Fruit fly (Drosophila melanogaster) whole organism, pupa: ENCODE results near the gene His4r.

Source experiments
- CG10348 ChIP-seq: fragments of 200-800 bp; sonication (Bioruptor generic); IDR thresholded peaks from 2 replicates; pipeline ENCODE4 v1.3.6; 2022; ENCODE audit warnings: missing biosample characterization, missing genetic modification characterization
- CG12605 ChIP-seq: fragments of 200-800 bp; sonication (Bioruptor generic); IDR thresholded peaks from 2 replicates; pipeline ENCODE4 v1.3.6; 2022; ENCODE audit warnings: missing biosample characterization, missing genetic modification characterization
- CG13204 ChIP-seq: fragments of 200-800 bp; sonication (Bioruptor generic); optimal IDR thresholded peaks from 2 replicates; lab custom pipeline; 2018; ENCODE audit warnings: missing biosample characterization, mild to moderate bottlenecking, missing genetic modification characterization, moderate library complexity
- CG14655 ChIP-seq: fragments of 200-800 bp; sonication (Bioruptor generic); optimal IDR thresholded peaks from 3 replicates; lab custom pipeline; 2017; ENCODE audit warnings: mild to moderate bottlenecking, missing biosample characterization, missing genetic modification reagents, missing genetic modification characterization
- CG15710 ChIP-seq: fragments of 200-800 bp; sonication (Bioruptor generic); optimal IDR thresholded peaks from 2 replicates; lab custom pipeline; 2018; ENCODE audit warnings: missing biosample characterization, mild to moderate bottlenecking, missing genetic modification characterization, moderate library complexity
- CG17806 ChIP-seq: fragments of 200-800 bp; sonication (Bioruptor generic); optimal IDR thresholded peaks from 2 replicates; lab custom pipeline; 2018; ENCODE audit warnings: missing biosample characterization, mild to moderate bottlenecking, missing genetic modification characterization, moderate library complexity
- CG32121 ChIP-seq: fragments of 200-800 bp; sonication (Bioruptor generic); IDR thresholded peaks from 2 replicates; pipeline ENCODE4 v1.3.6; 2022; ENCODE audit warnings: missing biosample characterization, missing genetic modification characterization
- CG34367 ChIP-seq: fragments of 200-800 bp; sonication (Bioruptor generic); optimal IDR thresholded peaks from 2 replicates; lab custom pipeline; 2018; ENCODE audit warnings: missing biosample characterization, mild to moderate bottlenecking, missing genetic modification characterization
- CG4496 ChIP-seq: fragments of 200-800 bp; sonication (Bioruptor generic); IDR thresholded peaks from 3 replicates; pipeline ENCODE4 v1.3.6; 2022; ENCODE audit warnings: missing biosample characterization, missing genetic modification characterization
- CG8159 ChIP-seq: fragments of 200-800 bp; sonication (Bioruptor generic); optimal IDR thresholded peaks from 3 replicates; lab custom pipeline; 2018; ENCODE audit warnings: missing biosample characterization, mild to moderate bottlenecking, missing genetic modification characterization, moderate library complexity
- CG8301 ChIP-seq: fragments of 200-800 bp; sonication (Bioruptor generic); optimal IDR thresholded peaks from 2 replicates; lab custom pipeline; 2018; ENCODE audit warnings: missing biosample characterization, mild to moderate bottlenecking, missing genetic modification characterization
- CG9948 ChIP-seq: fragments of 200-800 bp; sonication (Bioruptor generic); optimal IDR thresholded peaks from 2 replicates; lab custom pipeline; 2018; ENCODE audit warnings: missing biosample characterization, mild to moderate bottlenecking, missing genetic modification characterization, moderate library complexity
- D1 ChIP-seq: fragments of 200-800 bp; sonication (Bioruptor generic); optimal IDR thresholded peaks from 2 replicates; lab custom pipeline; 2018; ENCODE audit warnings: missing biosample characterization, mild to moderate bottlenecking, missing genetic modification characterization, moderate library complexity
- EcR ChIP-seq: fragments of 200-800 bp; sonication (Bioruptor generic); optimal IDR thresholded peaks from 3 replicates; lab custom pipeline; 2019; ENCODE audit warnings: missing biosample characterization, missing genetic modification characterization, mild to moderate bottlenecking, moderate library complexity, missing genetic modification reagents
- Ets98B ChIP-seq: fragments of 200-800 bp; sonication (Bioruptor generic); IDR thresholded peaks from 2 replicates; pipeline ENCODE4 v1.3.6; 2022; ENCODE audit warnings: missing biosample characterization, missing genetic modification characterization
- Pif1A ChIP-seq: fragments of 200-800 bp; sonication (Bioruptor generic); optimal IDR thresholded peaks from 3 replicates; lab custom pipeline; 2016; ENCODE audit warnings: missing biosample characterization, missing genetic modification characterization
- Pif1B ChIP-seq: fragments of 200-800 bp; sonication (Bioruptor generic); optimal IDR thresholded peaks from 3 replicates; lab custom pipeline; 2016; ENCODE audit warnings: missing biosample characterization, missing genetic modification characterization
- Snoo ChIP-seq: fragments of 200-800 bp; sonication (Bioruptor generic); optimal IDR thresholded peaks from 3 replicates; lab custom pipeline; 2017; ENCODE audit warnings: missing biosample characterization, mild to moderate bottlenecking, missing genetic modification characterization, inconsistent platforms
- fd96Ca ChIP-seq: fragments of 200-800 bp; sonication (Bioruptor generic); IDR thresholded peaks from 3 replicates; pipeline ENCODE4 v1.3.6; 2022; ENCODE audit warnings: missing biosample characterization, missing genetic modification characterization
- gl ChIP-seq: fragments of 200-800 bp; sonication (Bioruptor generic); optimal IDR thresholded peaks from 2 replicates; lab custom pipeline; 2018; ENCODE audit warnings: missing biosample characterization, mild to moderate bottlenecking, missing genetic modification characterization
- rn ChIP-seq: fragments of 200-800 bp; sonication (Bioruptor generic); IDR thresholded peaks from 2 replicates; pipeline ENCODE4 v1.3.6; 2022; ENCODE audit warnings: missing biosample characterization, missing genetic modification characterization

His4r gene

dm6 chr3R:14580045-14580579 lies 45.4 kb upstream of the His4r start:
- TF ChIP-seq CG32121 (no peak), D1 (no peak), CG15710 (tag; lab: Kevin White, UChicago) (no peak), gl (no peak), rn (GFP tag; lab: Robert Waterston, UW) (no peak), Snoo (no peak), CG4496 (GFP tag; lab: Robert Waterston, UW) (no peak), CG9948 (tag; lab: Kevin White, UChicago) (no peak), CG12605 (GFP tag; lab: Robert Waterston, UW) (no peak)

- TF ChIP-seq rn (GFP tag; lab: Robert Waterston, UW) (no peak), EcR (GFP tag; lab: Kevin White, UChicago) (no peak), CG32121 (no peak), fd96Ca (GFP tag; lab: Robert Waterston, UW) (no peak), CG14655 (GFP tag; lab: Kevin White, UChicago) (no peak), CG10348 (GFP tag; lab: Robert Waterston, UW) (no peak), CG34367 (tag; lab: Kevin White, UChicago) (no peak), CG15710 (tag; lab: Kevin White, UChicago) (no peak), CG8301 (no peak)
These were observed 38.8 kb upstream of the His4r start for dm6 chr3R:14586480-14587443.

dm6 chr3R:14589483-14589882 lies 36.1 kb upstream of the His4r start:
- TF ChIP-seq D1 (no peak), CG8301 (peak; percentile 31), gl (no peak), CG14655 (GFP tag; lab: Kevin White, UChicago) (peak; percentile 49), Pif1A (peak; percentile 12), CG4496 (GFP tag; lab: Robert Waterston, UW) (peak; percentile 65; the same call in 2 of the 3 replicates), CG15710 (tag; lab: Kevin White, UChicago) (peak; percentile 17), CG8159 (tag; lab: Kevin White, UChicago) (peak; percentile 28)

dm6 chr3R:14590753-14591535 lies 34.6 kb upstream of the His4r start:
- TF ChIP-seq Pif1A (peak; percentile 36), D1 (peak; percentile 10), CG34367 (tag; lab: Kevin White, UChicago) (peak; percentile 52), Snoo (no peak), CG4496 (GFP tag; lab: Robert Waterston, UW) (peak; percentile 57; the same call in 2 of the 3 replicates), CG14655 (GFP tag; lab: Kevin White, UChicago) (peak; percentile 73), rn (GFP tag; lab: Robert Waterston, UW) (no peak), CG32121 (no peak), EcR (GFP tag; lab: Kevin White, UChicago) (no peak), fd96Ca (GFP tag; lab: Robert Waterston, UW) (no peak), CG13204 (peak; percentile 31), gl (no peak), CG17806 (peak; percentile 71), Ets98B (GFP tag; lab: Robert Waterston, UW) (no peak), CG10348 (GFP tag; lab: Robert Waterston, UW) (no peak), CG8301 (peak; percentile 71), CG12605 (GFP tag; lab: Robert Waterston, UW) (no peak), CG8159 (tag; lab: Kevin White, UChicago) (peak; percentile 83), Pif1B (peak; percentile 39), CG9948 (tag; lab: Kevin White, UChicago) (peak; percentile 61), CG15710 (tag; lab: Kevin White, UChicago) (peak; percentile 77)
- TF ChIP-seq, all 21 proteins: peak for 12

- TF ChIP-seq Ets98B (GFP tag; lab: Robert Waterston, UW) (peak; percentile 24; the same call in 1 of the 2 replicates), CG4496 (GFP tag; lab: Robert Waterston, UW) (peak; percentile 52; the same call in 1 of the 3 replicates), CG9948 (tag; lab: Kevin White, UChicago) (peak; percentile 58), CG12605 (GFP tag; lab: Robert Waterston, UW) (0 out of 2 replicates have a peak, but pooled peaks have one; percentile 22), CG34367 (tag; lab: Kevin White, UChicago) (peak; percentile 46), CG17806 (peak; percentile 59), CG8159 (tag; lab: Kevin White, UChicago) (peak; percentile 76), CG8301 (peak; percentile 53), CG15710 (tag; lab: Kevin White, UChicago) (peak; percentile 62), CG32121 (peak; percentile 17; the same call in 1 of the 2 replicates), CG14655 (GFP tag; lab: Kevin White, UChicago) (peak; percentile 63), Pif1B (peak; percentile 12), CG10348 (GFP tag; lab: Robert Waterston, UW) (no peak), gl (no peak), CG13204 (no peak), Pif1A (no peak)
These were observed 27.6 kb upstream of the His4r start for dm6 chr3R:14597935-14598424.
